Worm (Caenorhabditis elegans): ENCODE results near the gene lgc-31.

DNA sequence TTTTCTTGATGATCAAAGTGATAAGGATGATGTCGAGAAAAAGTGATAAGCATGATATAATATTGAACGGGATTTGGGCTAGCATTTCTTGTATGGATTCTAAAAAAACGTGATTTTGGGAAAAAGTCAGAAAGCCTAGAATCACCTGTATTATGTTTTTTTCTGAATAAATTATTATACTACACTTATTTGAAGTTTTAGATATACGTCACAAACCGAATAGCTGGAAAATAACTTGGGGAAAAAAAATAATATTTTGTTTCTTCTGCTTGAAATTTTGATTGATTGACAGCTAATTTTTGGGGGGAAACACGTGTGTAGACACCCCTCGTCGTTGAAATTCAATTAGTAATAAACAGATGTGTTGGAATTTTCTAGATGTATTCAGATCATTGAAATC lies 29.3 kb downstream of the lgc-31 start, which contains the start of gene str-264:
- TF ChIP-seq fos-1 (tag; optimal IDR thresholded peaks at IDR 0.05) (no peak), zag-1 (tag; optimal IDR thresholded peaks at IDR 0.05) (no peak), aly-2 (tag; optimal IDR thresholded peaks at IDR 0.05) (no peak), eor-1 (tag; optimal IDR thresholded peaks at IDR 0.05) (no peak), elt-1 (tag; optimal IDR thresholded peaks at IDR 0.05) (no peak), ceh-9 (tag; optimal IDR thresholded peaks at IDR 0.05) (no peak), pqm-1 (tag; optimal IDR thresholded peaks at IDR 0.05) (no peak), lin-15B (tag; optimal IDR thresholded peaks at IDR 0.05) (no peak), mml-1 (tag; optimal IDR thresholded peaks at IDR 0.05) (no peak), unc-62 (GFP tag; optimal IDR thresholded peaks at IDR 0.05) (no peak), egl-27 (tag; optimal IDR thresholded peaks at IDR 0.05) (no peak), nhr-23 (tag; optimal IDR thresholded peaks at IDR 0.05) (no peak), skn-1 (tag; optimal IDR thresholded peaks at IDR 0.05) (no peak), nhr-28 (tag; optimal IDR thresholded peaks at IDR 0.05) (no peak)

Measured in whole organism, L3 larva.